Fruit fly (Drosophila melanogaster) whole organism, pupa: ENCODE data around the gene Tg.

Experiments used
- CG10348 ChIP-seq: fragments of 200-800 bp; sonication (Bioruptor generic); IDR thresholded peaks from 2 replicates; pipeline ENCODE4 v1.3.6; 2022; ENCODE audit warnings: missing biosample characterization, missing genetic modification characterization
- CG12605 ChIP-seq: fragments of 200-800 bp; sonication (Bioruptor generic); IDR thresholded peaks from 2 replicates; pipeline ENCODE4 v1.3.6; 2022; ENCODE audit warnings: missing biosample characterization, missing genetic modification characterization
- CG13204 ChIP-seq: fragments of 200-800 bp; sonication (Bioruptor generic); optimal IDR thresholded peaks from 2 replicates; lab custom pipeline; 2018; ENCODE audit warnings: missing biosample characterization, mild to moderate bottlenecking, missing genetic modification characterization, moderate library complexity
- CG17806 ChIP-seq: fragments of 200-800 bp; sonication (Bioruptor generic); optimal IDR thresholded peaks from 2 replicates; lab custom pipeline; 2018; ENCODE audit warnings: missing biosample characterization, mild to moderate bottlenecking, missing genetic modification characterization, moderate library complexity
- CG4496 ChIP-seq: fragments of 200-800 bp; sonication (Bioruptor generic); IDR thresholded peaks from 3 replicates; pipeline ENCODE4 v1.3.6; 2022; ENCODE audit warnings: missing biosample characterization, missing genetic modification characterization
- CG8159 ChIP-seq: fragments of 200-800 bp; sonication (Bioruptor generic); optimal IDR thresholded peaks from 3 replicates; lab custom pipeline; 2018; ENCODE audit warnings: missing biosample characterization, mild to moderate bottlenecking, missing genetic modification characterization, moderate library complexity
- CG9948 ChIP-seq: fragments of 200-800 bp; sonication (Bioruptor generic); optimal IDR thresholded peaks from 2 replicates; lab custom pipeline; 2018; ENCODE audit warnings: missing biosample characterization, mild to moderate bottlenecking, missing genetic modification characterization, moderate library complexity
- D1 ChIP-seq: fragments of 200-800 bp; sonication (Bioruptor generic); optimal IDR thresholded peaks from 2 replicates; lab custom pipeline; 2018; ENCODE audit warnings: missing biosample characterization, mild to moderate bottlenecking, missing genetic modification characterization, moderate library complexity
- EcR ChIP-seq: fragments of 200-800 bp; sonication (Bioruptor generic); optimal IDR thresholded peaks from 3 replicates; lab custom pipeline; 2019; ENCODE audit warnings: missing biosample characterization, missing genetic modification characterization, mild to moderate bottlenecking, moderate library complexity, missing genetic modification reagents
- Pif1B ChIP-seq: fragments of 200-800 bp; sonication (Bioruptor generic); optimal IDR thresholded peaks from 3 replicates; lab custom pipeline; 2016; ENCODE audit warnings: missing biosample characterization, missing genetic modification characterization
- Snoo ChIP-seq: fragments of 200-800 bp; sonication (Bioruptor generic); optimal IDR thresholded peaks from 3 replicates; lab custom pipeline; 2017; ENCODE audit warnings: missing biosample characterization, mild to moderate bottlenecking, missing genetic modification characterization, inconsistent platforms
- gl ChIP-seq: fragments of 200-800 bp; sonication (Bioruptor generic); optimal IDR thresholded peaks from 2 replicates; lab custom pipeline; 2018; ENCODE audit warnings: missing biosample characterization, mild to moderate bottlenecking, missing genetic modification characterization

DNA sequence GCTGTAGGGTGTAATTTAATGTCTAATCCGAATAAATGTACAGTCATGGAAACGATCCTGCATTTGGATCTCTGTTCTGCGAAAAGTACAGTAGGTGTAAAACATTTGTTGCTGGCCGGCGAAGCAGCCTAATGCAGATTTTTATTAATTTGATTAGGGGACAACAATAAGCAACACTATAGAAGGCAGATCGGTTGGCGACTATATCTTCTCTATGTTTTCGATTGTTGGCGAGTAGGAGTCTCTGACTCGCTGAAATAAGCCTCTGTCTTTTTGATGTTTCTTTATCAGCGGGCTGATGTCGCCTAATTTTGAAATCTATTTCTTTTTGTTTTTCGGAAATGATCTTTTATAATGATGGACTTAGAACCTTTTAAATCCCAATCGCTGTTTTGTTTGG, 18.9 kb downstream of the Tg start:
- TF ChIP-seq CG4496 (GFP tag; lab: Robert Waterston, UW) = no peak
- TF ChIP-seq EcR (GFP tag; lab: Kevin White, UChicago) = no peak
- TF ChIP-seq D1 (tag; lab: Kevin White, UChicago) = no peak
- TF ChIP-seq CG17806 (tag; lab: Kevin White, UChicago) = no peak
- no peak for TF ChIP-seq Snoo (tag; lab: Kevin White, UChicago)
- no peak for TF ChIP-seq CG12605 (GFP tag; lab: Robert Waterston, UW)
- no peak for TF ChIP-seq CG8159 (tag; lab: Kevin White, UChicago)
- TF ChIP-seq CG13204 (GFP tag; lab: Kevin White, UChicago) = no peak
- no peak for TF ChIP-seq CG10348 (GFP tag; lab: Robert Waterston, UW)
- TF ChIP-seq gl = no peak
- TF ChIP-seq Pif1B = no peak
- no peak for TF ChIP-seq CG9948
